Worm (Caenorhabditis elegans): ENCODE data around the gene F07E5.5.
"Not testable (repeated sequence)": the region's sequence is repeated elsewhere in the genome, so short reads cannot be mapped to it uniquely, and the experiment has no call there.

F07E5.5 gene

ce11 chrII:2031852-2032251 lies 27.0 kb downstream of the F07E5.5 start, which contains the start of gene bath-5:
bath-5 (minus strand) TSS chrII:2031952.
- no peak for TF ChIP-seq nhr-77 (tag; optimal IDR thresholded peaks at IDR 0.05)
- TF ChIP-seq lin-39 (tag; optimal IDR thresholded peaks at IDR 0.05), result no peak
- TF ChIP-seq lsy-2 (tag; optimal IDR thresholded peaks at IDR 0.05), result no peak
- TF ChIP-seq nhr-10 (tag; optimal IDR thresholded peaks at IDR 0.05), result no peak
- TF ChIP-seq ama-1 (optimal IDR thresholded peaks at IDR 0.05), result no peak
- TF ChIP-seq C34F6.9 (tag; optimal IDR thresholded peaks at IDR 0.05), result no peak
- TF ChIP-seq nhr-23 (tag; optimal IDR thresholded peaks at IDR 0.05), result no peak
- TF ChIP-seq dmd-4 (tag; optimal IDR thresholded peaks at IDR 0.05), result no peak
- TF ChIP-seq ceh-82 (tag; optimal IDR thresholded peaks at IDR 0.05), result no peak
- TF ChIP-seq lin-11 (tag; optimal IDR thresholded peaks at IDR 0.05), result no peak
- TF ChIP-seq ztf-11 (tag; optimal IDR thresholded peaks at IDR 0.05), result no peak
- TF ChIP-seq sem-4 (tag; optimal IDR thresholded peaks at IDR 0.05), result no peak
- no peak for TF ChIP-seq ztf-1 (GFP tag; conservative IDR thresholded peaks at IDR 0.05)
- no peak for TF ChIP-seq nhr-21 (tag; optimal IDR thresholded peaks at IDR 0.05)
- no peak for TF ChIP-seq nhr-237 (tag; optimal IDR thresholded peaks at IDR 0.05)
- no peak for TF ChIP-seq F13H6.1 (tag; optimal IDR thresholded peaks at IDR 0.05)
- no peak for TF ChIP-seq zag-1 (tag; optimal IDR thresholded peaks at IDR 0.05)
- no peak for TF ChIP-seq ztf-4 (tag; optimal IDR thresholded peaks at IDR 0.05)

- no peak for TF ChIP-seq ZK546.5 (tag; optimal IDR thresholded peaks at IDR 0.05)
- TF ChIP-seq skn-1 (tag; optimal IDR thresholded peaks at IDR 0.05), result no peak
- TF ChIP-seq R02D3.7 (tag; optimal IDR thresholded peaks at IDR 0.05), result no peak
- no peak for TF ChIP-seq F13H6.1 (tag; optimal IDR thresholded peaks at IDR 0.05)
- TF ChIP-seq nhr-12 (tag; optimal IDR thresholded peaks at IDR 0.05), result no peak
- TF ChIP-seq lin-13 (GFP tag; optimal IDR thresholded peaks at IDR 0.05), result no peak
- no peak for TF ChIP-seq ztf-4 (tag; optimal IDR thresholded peaks at IDR 0.05)
- TF ChIP-seq snpc-4 (tag; optimal IDR thresholded peaks at IDR 0.05), result no peak
- TF ChIP-seq blmp-1 (tag; optimal IDR thresholded peaks at IDR 0.05; ENCODE audit: insufficient read depth), result no peak
- TF ChIP-seq unc-55 (GFP tag; optimal IDR thresholded peaks at IDR 0.05), result no peak
- no peak for TF ChIP-seq lsy-2 (tag; optimal IDR thresholded peaks at IDR 0.05)
- no peak for TF ChIP-seq sma-9 (GFP tag; optimal IDR thresholded peaks at IDR 0.05)
- TF ChIP-seq sma-9 (tag; optimal IDR thresholded peaks at IDR 0.05), result no peak
- no peak for TF ChIP-seq unc-62 (GFP tag; optimal IDR thresholded peaks at IDR 0.05)
These were observed 28.5 kb downstream of the F07E5.5 start, which contains the start of gene bath-3 for ce11 chrII:2030367-2030766. bath-3 (minus strand) TSS chrII:2030467.

ce11 chrII:2028712-2029111 lies 30.2 kb downstream of the F07E5.5 start, which contains the start of gene bath-1:
bath-1 (minus strand) TSS chrII:2028812.
- TF ChIP-seq lsy-2 (tag; optimal IDR thresholded peaks at IDR 0.05) (no peak), ztf-4 (tag; optimal IDR thresholded peaks at IDR 0.05) (no peak), mbf-1 (tag; optimal IDR thresholded peaks at IDR 0.05) (no peak)

- TF ChIP-seq ztf-1 (GFP tag; conservative IDR thresholded peaks at IDR 0.05) (no peak), peb-1 (tag; optimal IDR thresholded peaks at IDR 0.05) (no peak), gmeb-1 (tag; optimal IDR thresholded peaks at IDR 0.05) (no peak), F13H6.1 (tag; optimal IDR thresholded peaks at IDR 0.05) (no peak), ztf-11 (tag; optimal IDR thresholded peaks at IDR 0.05) (no peak), lin-11 (tag; optimal IDR thresholded peaks at IDR 0.05) (no peak), sma-9 (GFP tag; optimal IDR thresholded peaks at IDR 0.05) (no peak), sma-9 (tag; optimal IDR thresholded peaks at IDR 0.05) (no peak), nhr-6 (tag; optimal IDR thresholded peaks at IDR 0.05) (no peak), mdl-1 (tag; optimal IDR thresholded peaks at IDR 0.05) (no peak), nhr-11 (tag; optimal IDR thresholded peaks at IDR 0.05) (no peak), nhr-129 (tag; optimal IDR thresholded peaks at IDR 0.05) (no peak)
These were observed 32.3 kb downstream of the F07E5.5 start, which contains the start of gene bath-21 for ce11 chrII:2026525-2026924. bath-21 (minus strand) TSS chrII:2026625.

- not testable (repeated sequence) for TF ChIP-seq ceh-16, mbf-1, sem-4 (tag; optimal IDR thresholded peaks at IDR 0.05)
These were observed 35.4 kb downstream of the F07E5.5 start, which contains the start of gene cya-2 for ce11 chrII:2023514-2023913. cya-2 (minus strand) TSS chrII:2023614.

Measured in whole organism, L2 larva.